Fruit fly (Drosophila melanogaster) whole organism, embryonic: Measurements from ENCODE around the gene sro.

Experiments used
- Atf-2 ChIP-seq: fragments of 200-800 bp; sonication (Bioruptor generic); optimal IDR thresholded peaks from 2 replicates; lab custom pipeline; 2016; ENCODE audit warnings: missing biosample characterization, missing genetic modification characterization
- CG12942 ChIP-seq: fragments of 200-800 bp; sonication (Bioruptor generic); optimal IDR thresholded peaks from 3 replicates; lab custom pipeline; 2016; ENCODE audit warnings: missing biosample characterization, missing genetic modification characterization
- CG13296 ChIP-seq: fragments of 200-800 bp; sonication (Bioruptor generic); optimal IDR thresholded peaks from 3 replicates; lab custom pipeline; 2018; ENCODE audit warnings: missing biosample characterization, mild to moderate bottlenecking, missing genetic modification characterization
- CG13775 ChIP-seq: fragments of 200-800 bp; sonication (Bioruptor generic); optimal IDR thresholded peaks from 3 replicates; lab custom pipeline; 2017; ENCODE audit warnings: missing biosample characterization, mild to moderate bottlenecking, missing genetic modification characterization
- CG17359 ChIP-seq: fragments of 200-800 bp; sonication (Bioruptor generic); optimal IDR thresholded peaks from 3 replicates; lab custom pipeline; 2018; ENCODE audit warnings: missing biosample characterization, mild to moderate bottlenecking, missing genetic modification characterization, moderate library complexity
- CG1832 ChIP-seq: fragments of 200-800 bp; sonication (Bioruptor generic); optimal IDR thresholded peaks from 2 replicates; lab custom pipeline; 2017; ENCODE audit warnings: missing biosample characterization, mild to moderate bottlenecking, missing genetic modification characterization, inconsistent platforms
- CG2875 ChIP-seq: fragments of 200-800 bp; sonication (Bioruptor generic); optimal IDR thresholded peaks from 2 replicates; lab custom pipeline; 2017; ENCODE audit warnings: missing biosample characterization, mild to moderate bottlenecking, missing genetic modification characterization, missing genetic modification reagents
- CG31224 ChIP-seq: fragments of 200-800 bp; sonication (Bioruptor generic); IDR thresholded peaks from 2 replicates; pipeline ENCODE4 v1.3.6; 2022; ENCODE audit warnings: missing biosample characterization, missing genetic modification characterization
- CG31365 ChIP-seq: fragments of 200-800 bp; sonication (Bioruptor generic); optimal IDR thresholded peaks from 2 replicates; lab custom pipeline; 2018; ENCODE audit warnings: missing biosample characterization, mild to moderate bottlenecking, missing genetic modification characterization
- CG34224 ChIP-seq: fragments of 200-800 bp; sonication (Bioruptor generic); IDR thresholded peaks from 3 replicates; pipeline ENCODE4 v1.3.6; 2022; ENCODE audit warnings: missing biosample characterization, missing genetic modification characterization; ENCODE audit not compliant: partially characterized antibody
- CG4424 ChIP-seq: fragments of 200-800 bp; sonication (Bioruptor generic); optimal IDR thresholded peaks from 3 replicates; lab custom pipeline; 2016; ENCODE audit warnings: missing biosample characterization, missing genetic modification characterization
- CG4617 ChIP-seq: fragments of 200-800 bp; sonication (Bioruptor generic); optimal IDR thresholded peaks from 3 replicates; lab custom pipeline; 2016; ENCODE audit warnings: missing biosample characterization, missing genetic modification characterization, borderline replicate concordance
- CG4730 ChIP-seq: fragments of 200-800 bp; sonication (Bioruptor generic); IDR thresholded peaks from 2 replicates; pipeline ENCODE4 v1.3.6; 2022; ENCODE audit warnings: missing biosample characterization, missing genetic modification characterization
- CG5180 ChIP-seq: fragments of 200-800 bp; sonication (Bioruptor generic); optimal IDR thresholded peaks from 3 replicates; lab custom pipeline; 2017; ENCODE audit warnings: missing biosample characterization, missing genetic modification characterization, mild to moderate bottlenecking, moderate library complexity, missing genetic modification reagents
- CG5245 ChIP-seq: fragments of 200-800 bp; sonication (Bioruptor generic); optimal IDR thresholded peaks from 3 replicates; lab custom pipeline; 2016; ENCODE audit warnings: missing biosample characterization, missing genetic modification characterization
- CG6765 ChIP-seq: fragments of 200-800 bp; sonication (Bioruptor generic); optimal IDR thresholded peaks from 3 replicates; lab custom pipeline; 2017; ENCODE audit warnings: missing biosample characterization, mild to moderate bottlenecking, missing genetic modification characterization
- CG7963 ChIP-seq: fragments of 200-800 bp; sonication (Bioruptor generic); IDR thresholded peaks from 3 replicates; pipeline ENCODE4 v1.3.6; 2022; ENCODE audit warnings: missing biosample characterization, missing genetic modification characterization; ENCODE audit not compliant: partially characterized antibody
- CG9215 ChIP-seq: fragments of 200-800 bp; sonication (Bioruptor generic); IDR thresholded peaks from 2 replicates; pipeline ENCODE4 v1.3.6; 2022; ENCODE audit warnings: missing biosample characterization, missing genetic modification characterization
- CG9609 ChIP-seq: fragments of 200-800 bp; sonication (Bioruptor generic); optimal IDR thresholded peaks from 3 replicates; lab custom pipeline; 2016; ENCODE audit warnings: missing biosample characterization, missing genetic modification characterization
- CG9797 ChIP-seq: fragments of 200-800 bp; sonication (Bioruptor generic); optimal IDR thresholded peaks from 3 replicates; lab custom pipeline; 2018; ENCODE audit warnings: missing biosample characterization, mild to moderate bottlenecking, missing genetic modification characterization
- Dref ChIP-seq: fragments of 200-800 bp; sonication (Bioruptor generic); IDR thresholded peaks from 2 replicates; pipeline ENCODE4 v1.3.6; 2022; ENCODE audit warnings: missing biosample characterization, missing genetic modification characterization
- Elba2 ChIP-seq: fragments of 200-800 bp; sonication (Bioruptor generic); optimal IDR thresholded peaks from 3 replicates; lab custom pipeline; 2016; ENCODE audit warnings: missing biosample characterization, missing genetic modification characterization
- Ets97D ChIP-seq: fragments of 200-800 bp; sonication (Bioruptor generic); optimal IDR thresholded peaks from 3 replicates; lab custom pipeline; 2016; ENCODE audit warnings: missing biosample characterization, missing genetic modification characterization
- Hand ChIP-seq: fragments of 200-800 bp; sonication (Bioruptor generic); optimal IDR thresholded peaks from 2 replicates; lab custom pipeline; 2017; ENCODE audit warnings: mild to moderate bottlenecking, missing biosample characterization, missing genetic modification reagents, missing genetic modification characterization
- Hr51 ChIP-seq, 2 experiments: fragments of 200-800 bp; sonication (Bioruptor generic); optimal IDR thresholded peaks; 2 replicates in 1 of 2; 3 replicates in 1 of 2; lab custom pipeline; 2016 to 2018; ENCODE audit warnings: missing biosample characterization in 2 of 2, missing genetic modification characterization in 2 of 2, mild to moderate bottlenecking in 1 of 2, moderate library complexity in 1 of 2
- Mrtf ChIP-seq: fragments of 200-800 bp; sonication (Bioruptor generic); IDR thresholded peaks from 3 replicates; pipeline ENCODE4 v1.3.6; 2022; ENCODE audit warnings: missing biosample characterization, missing genetic modification characterization
- Opbp ChIP-seq: fragments of 200-800 bp; sonication (Bioruptor generic); IDR thresholded peaks from 3 replicates; pipeline ENCODE4 v1.3.6; 2022; ENCODE audit warnings: missing biosample characterization, missing genetic modification characterization; ENCODE audit not compliant: partially characterized antibody
- Six4 ChIP-seq: fragments of 200-800 bp; sonication (Bioruptor generic); optimal IDR thresholded peaks from 2 replicates; lab custom pipeline; 2016; ENCODE audit warnings: missing biosample characterization, missing genetic modification characterization
- Ssrp ChIP-seq: fragments of 200-800 bp; sonication (Bioruptor generic); optimal IDR thresholded peaks from 2 replicates; lab custom pipeline; 2018; ENCODE audit warnings: missing biosample characterization, mild to moderate bottlenecking, missing genetic modification characterization, moderate library complexity
- Taf1 ChIP-seq: fragments of 200-800 bp; sonication (Bioruptor generic); IDR thresholded peaks from 2 replicates; pipeline ENCODE4 v1.3.6; 2022; ENCODE audit warnings: missing biosample characterization, missing genetic modification characterization
- aop ChIP-seq: fragments of 200-800 bp; sonication (Bioruptor generic); IDR thresholded peaks from 2 replicates; pipeline ENCODE4 v1.3.6; 2022; ENCODE audit warnings: missing biosample characterization, missing genetic modification characterization
- bab2 ChIP-seq: fragments of 200-800 bp; sonication (Bioruptor generic); optimal IDR thresholded peaks from 2 replicates; lab custom pipeline; 2016; ENCODE audit warnings: missing biosample characterization, missing genetic modification characterization
- bigmax ChIP-seq: fragments of 200-800 bp; sonication (Bioruptor generic); optimal IDR thresholded peaks from 2 replicates; lab custom pipeline; 2018; ENCODE audit warnings: missing biosample characterization, mild to moderate bottlenecking, missing genetic modification characterization
- btn ChIP-seq: fragments of 200-800 bp; sonication (Bioruptor generic); optimal IDR thresholded peaks from 2 replicates; lab custom pipeline; 2016; ENCODE audit warnings: missing biosample characterization, missing genetic modification characterization
- dimm ChIP-seq: fragments of 200-800 bp; sonication (Bioruptor generic); IDR thresholded peaks from 2 replicates; pipeline ENCODE4 v1.3.6; 2022; ENCODE audit warnings: missing biosample characterization, missing genetic modification characterization
- emc ChIP-seq: fragments of 200-800 bp; sonication (Bioruptor generic); optimal IDR thresholded peaks from 2 replicates; lab custom pipeline; 2016; ENCODE audit warnings: missing biosample characterization, missing genetic modification characterization
- fd102C ChIP-seq: fragments of 200-800 bp; sonication (Bioruptor generic); optimal IDR thresholded peaks from 2 replicates; lab custom pipeline; 2018; ENCODE audit warnings: missing biosample characterization, mild to moderate bottlenecking, missing genetic modification characterization, moderate library complexity
- grn ChIP-seq: fragments of 200-800 bp; sonication (Bioruptor generic); optimal IDR thresholded peaks from 3 replicates; lab custom pipeline; 2017; ENCODE audit warnings: missing biosample characterization, missing genetic modification characterization
- insv ChIP-seq, 2 experiments: fragments of 200-800 bp; sonication (Bioruptor generic); optimal IDR thresholded peaks; 3 replicates each; lab custom pipeline; 2016 to 2018; ENCODE audit warnings: missing biosample characterization in 2 of 2, missing genetic modification characterization in 2 of 2
- jumu ChIP-seq: fragments of 200-800 bp; sonication (Bioruptor generic); optimal IDR thresholded peaks from 3 replicates; lab custom pipeline; 2016; ENCODE audit warnings: missing biosample characterization, missing genetic modification characterization
- ken ChIP-seq: fragments of 200-800 bp; sonication (Bioruptor generic); IDR thresholded peaks from 3 replicates; pipeline ENCODE4 v1.3.6; 2022; ENCODE audit warnings: missing biosample characterization, missing genetic modification characterization
- maf-S ChIP-seq: fragments of 200-800 bp; sonication (Bioruptor generic); optimal IDR thresholded peaks from 2 replicates; lab custom pipeline; 2016; ENCODE audit warnings: missing biosample characterization, missing genetic modification characterization
- nau ChIP-seq: fragments of 200-800 bp; sonication (Bioruptor generic); optimal IDR thresholded peaks from 3 replicates; lab custom pipeline; 2017; ENCODE audit warnings: missing biosample characterization, mild to moderate bottlenecking, missing genetic modification characterization, missing genetic modification reagents
- row ChIP-seq: fragments of 200-800 bp; sonication (Bioruptor generic); IDR thresholded peaks from 3 replicates; pipeline ENCODE4 v1.3.6; 2022; ENCODE audit warnings: missing biosample characterization, missing genetic modification characterization
- sd ChIP-seq: fragments of 200-800 bp; sonication (Bioruptor generic); optimal IDR thresholded peaks from 3 replicates; lab custom pipeline; 2018; ENCODE audit warnings: missing biosample characterization, mild to moderate bottlenecking, missing genetic modification characterization, moderate library complexity
- so ChIP-seq: fragments of 200-800 bp; sonication (Bioruptor generic); IDR thresholded peaks from 3 replicates; pipeline ENCODE4 v1.3.6; 2022; ENCODE audit warnings: missing biosample characterization, missing genetic modification characterization
- tll ChIP-seq, 2 experiments: fragments of 200-800 bp in 1 of 2; fragments of >200 bp in 1 of 2; sonication (Bioruptor generic) in 1 of 2; optimal IDR thresholded peaks; 2 replicates each; lab custom pipeline; 2017 to 2019; ENCODE audit warnings: missing biosample characterization in 2 of 2, missing genetic modification characterization in 2 of 2, mild to moderate bottlenecking in 1 of 2, moderate library complexity in 1 of 2
- toy ChIP-seq: fragments of 200-800 bp; sonication (Bioruptor generic); IDR thresholded peaks from 2 replicates; pipeline ENCODE4 v1.3.6; 2022; ENCODE audit warnings: missing biosample characterization, missing genetic modification characterization
- trh ChIP-seq: fragments of 200-800 bp; sonication (Bioruptor generic); optimal IDR thresholded peaks from 2 replicates; lab custom pipeline; 2016; ENCODE audit warnings: missing biosample characterization, missing genetic modification characterization
- zen2 ChIP-seq: fragments of 200-800 bp; sonication (Bioruptor generic); IDR thresholded peaks from 3 replicates; pipeline ENCODE4 v1.3.6; 2022; ENCODE audit warnings: missing biosample characterization, missing genetic modification characterization; ENCODE audit not compliant: partially characterized antibody

sro gene

DNA sequence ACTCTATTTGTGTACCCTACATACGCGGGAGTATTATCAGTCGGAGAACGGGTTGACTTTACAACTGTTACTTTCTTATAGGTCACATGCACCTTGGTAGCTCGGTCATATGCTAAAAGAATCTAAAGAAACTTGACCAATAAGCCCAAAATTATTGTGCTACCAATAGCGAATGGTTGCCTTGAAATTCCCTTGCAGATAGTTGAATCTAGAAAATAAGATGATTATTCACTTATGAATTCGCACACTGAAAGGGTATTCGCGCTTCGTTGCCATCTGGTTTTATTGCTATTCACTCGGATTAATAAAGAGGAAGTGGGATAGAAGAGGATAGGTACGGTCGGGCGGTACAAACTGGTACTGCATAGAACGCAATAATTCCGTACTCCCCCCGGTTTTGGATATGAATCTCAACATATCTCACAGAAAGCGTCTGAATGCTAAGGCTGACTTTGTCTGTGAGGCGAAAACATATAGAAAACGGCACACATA is 20.5 kb upstream of the sro start (continued):
- peak in 1 of 2 experiments; percentile 8 for TF ChIP-seq tll (GFP tag; optimal IDR thresholded peaks at IDR 0.05; lab: Kevin White, UChicago)
- TF ChIP-seq toy (GFP tag; lab: Robert Waterston, UW), result peak; percentile 74
- TF ChIP-seq so (GFP tag; lab: Robert Waterston, UW), result peak; percentile 57; the same call in 2 of the 3 replicates
- TF ChIP-seq jumu (GFP tag; lab: Kevin White, UChicago), result peak; percentile 53
- peak; percentile 53 for TF ChIP-seq CG12942 (GFP tag; lab: Kevin White, UChicago)
- no peak for TF ChIP-seq dimm (GFP tag; lab: Robert Waterston, UW)
- TF ChIP-seq zen2 (GFP tag; lab: Robert Waterston, UW), result no peak
- TF ChIP-seq CG13296 (GFP tag; lab: Kevin White, UChicago), result peak; percentile 27
- TF ChIP-seq maf-S (GFP tag; lab: Kevin White, UChicago), result peak; percentile 71
- peak; percentile 80; the same call in 1 of the 2 replicates for TF ChIP-seq Taf1
- TF ChIP-seq CG9609 (GFP tag; lab: Kevin White, UChicago), result peak; percentile 76
- peak; percentile 94 for TF ChIP-seq row (GFP tag; lab: Robert Waterston, UW)
- TF ChIP-seq Ets97D, result peak; percentile 31
- TF ChIP-seq Elba2, result peak; percentile 67
- peak; percentile 23 for TF ChIP-seq btn (GFP tag; lab: Kevin White, UChicago)
- TF ChIP-seq Atf-2 (GFP tag; lab: Kevin White, UChicago), result peak; percentile 75
- no peak for TF ChIP-seq CG7963 (GFP tag; lab: Robert Waterston, UW)
- peak; percentile 82 for TF ChIP-seq CG9215 (GFP tag; lab: Robert Waterston, UW)
- TF ChIP-seq CG9797, result no peak
- no peak for TF ChIP-seq Opbp (GFP tag; lab: Robert Waterston, UW)
- TF ChIP-seq CG5180 (GFP tag; lab: Kevin White, UChicago), result peak; percentile 9
- peak; percentile 64; the same call in 1 of the 2 replicates for TF ChIP-seq CG31224 (GFP tag; lab: Robert Waterston, UW)
- peak; percentile 61; the same call in 1 of the 3 replicates for TF ChIP-seq ken (GFP tag; lab: Robert Waterston, UW)
- TF ChIP-seq grn, result peak; percentile 27
- TF ChIP-seq CG4617 (GFP tag; lab: Kevin White, UChicago), result peak; percentile 19
- TF ChIP-seq CG17359, result peak; percentile 57
- no peak for TF ChIP-seq nau (GFP tag; lab: Kevin White, UChicago)
- TF ChIP-seq CG34224 (GFP tag; lab: Robert Waterston, UW), result no peak
- TF ChIP-seq Ssrp, result peak; percentile 73
- no peak for TF ChIP-seq aop
- TF ChIP-seq CG5245 (GFP tag; lab: Kevin White, UChicago), result peak; percentile 30
- TF ChIP-seq CG4424 (GFP tag; lab: Kevin White, UChicago), result peak; percentile 64
- no peak for TF ChIP-seq CG1832 (GFP tag; lab: Kevin White, UChicago)
- TF ChIP-seq Hr51 (GFP tag; optimal IDR thresholded peaks at IDR 0.05; lab: Kevin White, UChicago), result peak; percentile 74 to 82
- TF ChIP-seq Mrtf, result peak; percentile 70; the same call in 2 of the 3 replicates
- peak; percentile 68 for TF ChIP-seq emc (GFP tag; lab: Kevin White, UChicago)
- TF ChIP-seq CG31365 (tag; lab: Kevin White, UChicago), result peak; percentile 40
- TF ChIP-seq trh (GFP tag; lab: Kevin White, UChicago), result peak; percentile 27
- no peak for TF ChIP-seq fd102C (GFP tag; lab: Kevin White, UChicago)
- TF ChIP-seq CG4730, result peak; percentile 64; the same call in 1 of the 2 replicates
- peak; percentile 76 for TF ChIP-seq bab2 (GFP tag; lab: Kevin White, UChicago)
- TF ChIP-seq Six4, result no peak
- no peak for TF ChIP-seq bigmax
- TF ChIP-seq insv (GFP tag; optimal IDR thresholded peaks at IDR 0.05; lab: Kevin White, UChicago), result no peak
- TF ChIP-seq CG6765 (GFP tag; lab: Kevin White, UChicago), result peak; percentile 59
- peak; percentile 36 for TF ChIP-seq CG2875 (GFP tag; lab: Kevin White, UChicago)
- TF ChIP-seq Dref (GFP tag; lab: Robert Waterston, UW), result no peak
- TF ChIP-seq Hand, result peak; percentile 77
- no peak for TF ChIP-seq sd (tag; lab: Kevin White, UChicago)
- TF ChIP-seq CG13775 (GFP tag; lab: Kevin White, UChicago), result peak; percentile 75
